Fruit fly (Drosophila melanogaster): Measurements from ENCODE around the gene CG4098.
A peak's percentile ranks its signal among the peaks of the same experiment; 100 is the strongest.

The CG4098 gene

DNA sequence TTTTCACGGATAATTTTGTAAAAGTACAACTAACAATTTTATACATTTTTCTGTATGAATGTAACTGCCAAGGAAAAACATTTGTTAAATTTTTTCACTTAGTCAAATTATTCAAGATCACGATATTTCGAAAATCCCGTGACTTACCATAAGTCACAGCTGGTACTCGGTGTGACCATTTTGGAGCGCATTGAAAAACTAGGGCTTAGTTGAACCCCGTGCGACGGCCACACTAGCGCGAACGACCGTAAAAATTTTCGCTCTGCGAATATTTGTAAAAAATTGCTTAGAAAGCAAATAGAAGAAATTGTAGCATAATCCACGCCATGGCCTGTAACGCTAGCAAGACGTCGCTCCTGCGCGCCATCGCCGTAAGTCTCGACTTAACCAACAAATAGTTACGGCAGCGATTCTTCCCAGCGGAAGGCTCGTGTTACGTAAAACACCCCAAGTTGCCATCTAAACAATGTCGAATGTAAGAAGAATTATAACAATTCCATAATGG is 25.0 kb downstream of the CG4098 start, which contains the start of gene UQCR-C2 (continued):
- TF ChIP-seq yki (optimal IDR thresholded peaks at IDR 0.05) (no peak), CG10654 (GFP tag; optimal IDR thresholded peaks at IDR 0.05) (no peak), CG34224 (GFP tag; IDR thresholded peaks at IDR 0.05; ENCODE audit: partially characterized antibody) (no peak; the same call in 2 of the 3 replicates), sug (tag; optimal IDR thresholded peaks at IDR 0.05) (peak; percentile 49), twi (tag; optimal IDR thresholded peaks at IDR 0.05) (peak; percentile 23), CG34376 (GFP tag; optimal IDR thresholded peaks at IDR 0.05) (peak; percentile 44), tll (GFP tag; optimal IDR thresholded peaks at IDR 0.05) (peak in 1 of 2 experiments; percentile 51), lilli (GFP tag; optimal IDR thresholded peaks at IDR 0.05) (peak; percentile 19), nom (GFP tag; optimal IDR thresholded peaks at IDR 0.05) (peak; percentile 36), CG4328 (GFP tag; optimal IDR thresholded peaks at IDR 0.05) (no peak), crp (GFP tag; optimal IDR thresholded peaks at IDR 0.05) (peak in 1 of 2 experiments; percentile 83), CG5245 (GFP tag; optimal IDR thresholded peaks at IDR 0.05) (no peak), CG7556 (GFP tag; optimal IDR thresholded peaks at IDR 0.05) (no peak), CG13424 (tag; optimal IDR thresholded peaks at IDR 0.05) (peak; percentile 14), CG4854 (GFP tag; optimal IDR thresholded peaks at IDR 0.05) (no peak), Blimp-1 (GFP tag; optimal IDR thresholded peaks at IDR 0.05) (no peak), CG2120 (GFP tag; optimal IDR thresholded peaks at IDR 0.05) (peak; percentile 28), Mad (GFP tag; optimal IDR thresholded peaks at IDR 0.05) (no peak), unc-4 (GFP tag; IDR thresholded peaks at IDR 0.05; ENCODE audit: partially characterized antibody) (peak; percentile 38; the same call in 1 of the 2 replicates), CG31441 (GFP tag; IDR thresholded peaks at IDR 0.05) (peak; percentile 96), CG17186 (GFP tag; optimal IDR thresholded peaks at IDR 0.05) (peak; percentile 77), sd (tag; optimal IDR thresholded peaks at IDR 0.05) (peak; percentile 63), gsb (GFP tag; IDR thresholded peaks at IDR 0.05) (no peak), prd (optimal IDR thresholded peaks at IDR 0.05) (no peak), prd (GFP tag; IDR thresholded peaks at IDR 0.05) (no peak), wor (GFP tag; IDR thresholded peaks at IDR 0.05) (no peak), toy (GFP tag; IDR thresholded peaks at IDR 0.05) (no peak), CG33213 (GFP tag; optimal IDR thresholded peaks at IDR 0.05) (peak; percentile 71), CG11456 (GFP tag; IDR thresholded peaks at IDR 0.05) (no peak), vfl (GFP tag; optimal IDR thresholded peaks at IDR 0.05) (no peak), Fer2 (tag; optimal IDR thresholded peaks at IDR 0.05) (no peak), stwl (tag; optimal IDR thresholded peaks at IDR 0.05) (peak; percentile 71), Bgb (GFP tag; IDR thresholded peaks at IDR 0.05; ENCODE audit: partially characterized antibody) (peak; percentile 39), cwo (GFP tag; optimal IDR thresholded peaks at IDR 0.05) (no peak), CG33557 (GFP tag; optimal IDR thresholded peaks at IDR 0.05) (peak; percentile 29), Lpt (GFP tag; optimal IDR thresholded peaks at IDR 0.05) (no peak), CG30020 (tag; optimal IDR thresholded peaks at IDR 0.05) (peak; percentile 47), CG6854 (GFP tag; optimal IDR thresholded peaks at IDR 0.05) (no peak), CG9932 (GFP tag; IDR thresholded peaks at IDR 0.05) (peak; percentile 27; the same call in 1 of the 2 replicates), Neu2 (GFP tag; optimal IDR thresholded peaks at IDR 0.05; ENCODE audit: borderline replicate concordance) (no peak), Sry-β (GFP tag; optimal IDR thresholded peaks at IDR 0.05) (peak; percentile 34), CG9609 (GFP tag; optimal IDR thresholded peaks at IDR 0.05) (no peak), dmrt11E (tag; optimal IDR thresholded peaks at IDR 0.05) (no peak), CG31224 (GFP tag; IDR thresholded peaks at IDR 0.05) (no peak), Dip2 (GFP tag; IDR thresholded peaks at IDR 0.05) (no peak), caup (GFP tag; optimal IDR thresholded peaks at IDR 0.05; ENCODE audit: severe bottlenecking) (no peak), CG12104 (GFP tag; optimal IDR thresholded peaks at IDR 0.05) (no peak), Side (GFP tag; optimal IDR thresholded peaks at IDR 0.05) (peak; percentile 1), NfI (GFP tag; optimal IDR thresholded peaks at IDR 0.05) (peak; percentile 8), Hr78 (GFP tag; optimal IDR thresholded peaks at IDR 0.05) (no peak)
